Fruit fly (Drosophila melanogaster): ENCODE measurements around the gene Bet3.

dm6 chr3L:9469079-9469478 is 27.0 kb upstream of the Bet3 start:
- no peak for TF ChIP-seq CG4496 (GFP tag; IDR thresholded peaks at IDR 0.05)
- no peak for TF ChIP-seq CG15710 (tag; optimal IDR thresholded peaks at IDR 0.05)
- TF ChIP-seq CG10348 (GFP tag; IDR thresholded peaks at IDR 0.05) = no peak
- TF ChIP-seq CG32121 (GFP tag; IDR thresholded peaks at IDR 0.05) = no peak
- TF ChIP-seq Pif1A (GFP tag; optimal IDR thresholded peaks at IDR 0.05) = no peak
- TF ChIP-seq CG9948 (tag; optimal IDR thresholded peaks at IDR 0.05) = no peak
- no peak for TF ChIP-seq EcR (GFP tag; optimal IDR thresholded peaks at IDR 0.05)
- no peak for TF ChIP-seq CG8159 (tag; optimal IDR thresholded peaks at IDR 0.05)
- no peak for TF ChIP-seq CG8301 (tag; optimal IDR thresholded peaks at IDR 0.05)
- no peak for TF ChIP-seq gl (tag; optimal IDR thresholded peaks at IDR 0.05)
- no peak for TF ChIP-seq fd96Ca (GFP tag; IDR thresholded peaks at IDR 0.05)
- no peak for TF ChIP-seq CG17806 (tag; optimal IDR thresholded peaks at IDR 0.05)
- no peak for TF ChIP-seq CG12605 (GFP tag; IDR thresholded peaks at IDR 0.05)

Measured in whole organism, pupa.